Worm (Caenorhabditis elegans) whole organism, L4 larva: ENCODE measurements around the gene clec-167.

Source experiments
- R02D3.7 ChIP-seq: fragments of 150-350 bp; sonication (generic microtip); optimal IDR thresholded peaks from 3 replicates; lab custom pipeline; 2014; ENCODE audit warnings: missing biosample characterization, missing genetic modification characterization
- ama-1 ChIP-seq: fragments of 150-350 bp; optimal IDR thresholded peaks from 2 replicates; lab custom pipeline; 2014; ENCODE audit warnings: inconsistent platforms, mixed read lengths
- ceh-62 ChIP-seq: sonication (generic microtip); optimal IDR thresholded peaks from 2 replicates; lab custom pipeline; 2017; ENCODE audit warnings: missing biosample characterization, missing genetic modification characterization
- daf-12 ChIP-seq: fragments of 150-350 bp; optimal IDR thresholded peaks from 2 replicates; lab custom pipeline; 2014; ENCODE audit warnings: missing biosample characterization, missing genetic modification reagents, missing genetic modification characterization
- daf-8 ChIP-seq: fragments of 200-800 bp; sonication (Bioruptor generic); IDR thresholded peaks from 2 replicates; pipeline ENCODE4 v1.3.6; 2022; ENCODE audit warnings: missing genetic modification characterization, missing compliant biosample characterization
- jun-1 ChIP-seq: fragments of 150-350 bp; optimal IDR thresholded peaks from 2 replicates; lab custom pipeline; 2014; ENCODE audit warnings: missing biosample characterization, missing genetic modification reagents, missing genetic modification characterization
- lin-1 ChIP-seq: fragments of 200-800 bp; sonication (Bioruptor generic); IDR thresholded peaks from 2 replicates; pipeline ENCODE4 v1.3.6; 2022; ENCODE audit warnings: missing genetic modification reagents, missing genetic modification characterization, missing compliant biosample characterization
- lin-29 ChIP-seq: fragments of 200-800 bp; sonication (Bioruptor generic); IDR thresholded peaks from 2 replicates; pipeline ENCODE4 v1.3.6; 2022; ENCODE audit warnings: missing genetic modification reagents, missing genetic modification characterization, missing compliant biosample characterization
- lsy-2 ChIP-seq, 2 experiments: fragments of 150-350 bp in 1 of 2; sonication (generic microtip) in 1 of 2; optimal IDR thresholded peaks; 2 replicates each; lab custom pipeline; 2014 to 2017; ENCODE audit warnings: missing biosample characterization in 2 of 2, missing genetic modification characterization in 2 of 2
- mep-1 ChIP-seq: fragments of 150-350 bp; sonication (generic microtip); optimal IDR thresholded peaks from 3 replicates; lab custom pipeline; 2014; ENCODE audit warnings: missing biosample characterization, missing genetic modification characterization
- spr-3 ChIP-seq: fragments of 200-800 bp; sonication (Bioruptor generic); optimal IDR thresholded peaks from 2 replicates; lab custom pipeline; 2018; ENCODE audit warnings: mild to moderate bottlenecking, missing genetic modification characterization, missing compliant biosample characterization
- unc-39 ChIP-seq: sonication (generic microtip); optimal IDR thresholded peaks from 2 replicates; lab custom pipeline; 2017; ENCODE audit warnings: missing biosample characterization, missing genetic modification characterization
- zag-1 ChIP-seq: fragments of 150-350 bp; optimal IDR thresholded peaks from 2 replicates; lab custom pipeline; 2014; ENCODE audit warnings: missing biosample characterization, missing genetic modification characterization
- ztf-11 ChIP-seq: fragments of 150-350 bp; optimal IDR thresholded peaks from 2 replicates; lab custom pipeline; 2014; ENCODE audit warnings: missing biosample characterization, missing genetic modification characterization

DNA sequence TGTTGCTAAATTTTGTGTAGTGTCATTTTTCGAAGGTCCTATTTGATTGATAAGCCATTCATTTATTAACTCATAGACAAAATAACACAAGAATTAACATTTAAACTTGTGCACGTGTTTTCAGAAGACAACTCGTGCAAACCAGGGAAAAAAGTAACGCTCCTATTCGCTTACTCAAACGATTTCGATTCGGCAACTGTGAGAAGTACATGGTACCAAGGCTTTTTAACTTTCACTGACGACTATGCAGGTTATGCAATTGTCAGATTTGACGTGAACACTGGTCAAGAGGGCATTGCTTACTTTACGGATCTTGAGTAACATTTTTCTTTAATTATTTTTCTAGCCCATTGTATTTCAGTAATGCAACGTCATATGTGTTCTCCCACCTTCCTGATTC is 6.4 kb upstream of the clec-167 start:
- TF ChIP-seq jun-1 (tag; lab: Kevin White, UChicago) (no peak), spr-3 (GFP tag; lab: Kevin White, UChicago) (no peak), mep-1 (tag; lab: Kevin White, UChicago) (no peak), daf-12 (no peak), lin-29 (GFP tag; lab: Robert Waterston, UW) (no peak), daf-8 (GFP tag; lab: Robert Waterston, UW) (no peak), zag-1 (tag; lab: Kevin White, UChicago) (no peak), ama-1 (no peak), R02D3.7 (no peak), lsy-2 (tag; optimal IDR thresholded peaks at IDR 0.05; lab: Kevin White, UChicago) (no peak), ztf-11 (no peak), ceh-62 (tag; lab: Kevin White, UChicago) (no peak), lin-1 (no peak), unc-39 (tag; lab: Kevin White, UChicago) (no peak)
